Fruit fly (Drosophila melanogaster) S2 (cell line): ENCODE results near the gene Argk1.

Source experiments
- CG8478 ChIP-seq: fragments of >200 bp; optimal IDR thresholded peaks from 2 replicates; lab custom pipeline; 2018
- CTCF ChIP-seq, 2 experiments: fragments of >200 bp; optimal IDR thresholded peaks; 2 replicates each; lab custom pipeline; 2018

DNA sequence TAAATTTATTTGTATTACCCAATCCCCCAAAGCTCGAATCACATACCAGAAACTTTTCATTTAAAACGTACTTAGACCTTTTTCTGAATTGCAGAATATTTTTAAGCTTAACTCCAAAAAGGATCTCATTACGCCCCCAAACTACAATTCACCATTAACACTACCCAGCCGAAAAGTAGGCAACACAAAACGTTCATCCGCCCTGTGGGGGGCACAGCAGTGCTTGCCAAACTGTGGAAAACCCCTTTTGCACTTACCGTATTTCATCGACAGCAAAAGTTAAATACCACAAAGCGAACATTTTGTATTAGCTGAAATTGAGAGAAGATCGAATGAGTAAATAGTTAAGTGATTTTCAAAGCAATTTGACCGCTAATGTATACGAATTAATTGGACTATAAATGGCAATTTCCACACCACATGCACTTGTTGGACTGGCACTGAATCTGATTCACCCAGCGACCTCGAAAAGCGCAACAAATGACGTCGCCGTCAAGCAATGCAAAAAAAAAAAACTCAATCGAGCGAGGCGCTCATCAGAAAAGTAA lies 1.5 kb downstream of the Argk1 start:
- no peak for TF ChIP-seq CTCF (optimal IDR thresholded peaks at IDR 0.05; lab: Kevin White, UChicago)
- no peak for TF ChIP-seq CG8478 (lab: Kevin White, UChicago)
